Fruit fly (Drosophila melanogaster) whole organism, embryonic: ENCODE measurements around the gene CG7903.

Experiments
- CG10321 ChIP-seq: fragments of 200-800 bp; sonication (Bioruptor generic); IDR thresholded peaks from 2 replicates; pipeline ENCODE4 v1.3.6; 2022; ENCODE audit warnings: missing biosample characterization, missing genetic modification characterization
- CG10565 ChIP-seq: fragments of 200-800 bp; sonication (Bioruptor generic); optimal IDR thresholded peaks from 3 replicates; lab custom pipeline; 2016; ENCODE audit warnings: missing biosample characterization, mild to moderate bottlenecking, missing genetic modification characterization
- CG10959 ChIP-seq: fragments of 200-800 bp; sonication (Bioruptor generic); IDR thresholded peaks from 2 replicates; pipeline ENCODE4 v1.3.6; 2022; ENCODE audit warnings: missing biosample characterization, missing genetic modification characterization
- CG10979 ChIP-seq: fragments of 200-800 bp; sonication (Bioruptor generic); optimal IDR thresholded peaks from 2 replicates; lab custom pipeline; 2018; ENCODE audit warnings: missing biosample characterization, mild to moderate bottlenecking, missing genetic modification characterization, moderate library complexity
- CG11695 ChIP-seq: fragments of 200-800 bp; sonication (Bioruptor generic); IDR thresholded peaks from 3 replicates; pipeline ENCODE4 v1.3.6; 2022; ENCODE audit warnings: missing biosample characterization, missing genetic modification characterization
- CG12659 ChIP-seq: fragments of 200-800 bp; sonication (Bioruptor generic); optimal IDR thresholded peaks from 3 replicates; lab custom pipeline; 2017; ENCODE audit warnings: mild to moderate bottlenecking, missing biosample characterization, missing genetic modification reagents, missing genetic modification characterization
- CG13287 ChIP-seq: fragments of 200-800 bp; sonication (Bioruptor generic); IDR thresholded peaks from 2 replicates; pipeline ENCODE4 v1.3.6; 2022; ENCODE audit warnings: missing biosample characterization, missing genetic modification characterization; ENCODE audit not compliant: partially characterized antibody
- CG14014 ChIP-seq: fragments of 200-800 bp; sonication (Bioruptor generic); IDR thresholded peaks from 2 replicates; pipeline ENCODE4 v1.3.6; 2022; ENCODE audit warnings: missing biosample characterization, missing genetic modification characterization
- CG15073 ChIP-seq: fragments of 200-800 bp; sonication (Bioruptor generic); optimal IDR thresholded peaks from 2 replicates; lab custom pipeline; 2016; ENCODE audit warnings: missing biosample characterization, missing genetic modification characterization
- CG15479 ChIP-seq: fragments of 200-800 bp; sonication (Bioruptor generic); optimal IDR thresholded peaks from 3 replicates; lab custom pipeline; 2019; ENCODE audit warnings: missing biosample characterization, mild to moderate bottlenecking, missing genetic modification characterization, moderate library complexity
- CG16779 ChIP-seq: fragments of 200-800 bp; sonication (Bioruptor generic); IDR thresholded peaks from 2 replicates; pipeline ENCODE4 v1.3.6; 2022; ENCODE audit warnings: missing biosample characterization, missing genetic modification characterization
- CG17359 ChIP-seq: fragments of 200-800 bp; sonication (Bioruptor generic); optimal IDR thresholded peaks from 3 replicates; lab custom pipeline; 2018; ENCODE audit warnings: missing biosample characterization, mild to moderate bottlenecking, missing genetic modification characterization, moderate library complexity
- CG18619 ChIP-seq: fragments of 200-800 bp; sonication (Bioruptor generic); optimal IDR thresholded peaks from 3 replicates; lab custom pipeline; 2017; ENCODE audit warnings: missing biosample characterization, mild to moderate bottlenecking, missing genetic modification characterization
- CG2889 ChIP-seq: fragments of 200-800 bp; sonication (Bioruptor generic); IDR thresholded peaks from 3 replicates; pipeline ENCODE4 v1.3.6; 2022; ENCODE audit warnings: missing biosample characterization, missing genetic modification characterization
- CG30431 ChIP-seq: fragments of 200-800 bp; sonication (Bioruptor generic); optimal IDR thresholded peaks from 2 replicates; lab custom pipeline; 2017; ENCODE audit warnings: missing biosample characterization, missing genetic modification characterization
- CG31365 ChIP-seq: fragments of 200-800 bp; sonication (Bioruptor generic); optimal IDR thresholded peaks from 2 replicates; lab custom pipeline; 2018; ENCODE audit warnings: missing biosample characterization, mild to moderate bottlenecking, missing genetic modification characterization
- CG7372 ChIP-seq: fragments of 200-800 bp; sonication (Bioruptor generic); IDR thresholded peaks from 2 replicates; pipeline ENCODE4 v1.3.6; 2022; ENCODE audit warnings: missing biosample characterization, missing genetic modification characterization
- CG7745 ChIP-seq: fragments of 200-800 bp; sonication (Bioruptor generic); optimal IDR thresholded peaks from 2 replicates; lab custom pipeline; 2018; ENCODE audit warnings: missing biosample characterization, mild to moderate bottlenecking, missing genetic modification characterization, moderate library complexity
- CG8290 ChIP-seq, 3 experiments: fragments of 200-800 bp; sonication (Bioruptor generic); optimal IDR thresholded peaks; 2 replicates each; lab custom pipeline; 2016 to 2019; ENCODE audit warnings: missing biosample characterization in 3 of 3, missing genetic modification characterization in 3 of 3, mild to moderate bottlenecking in 2 of 3, moderate library complexity in 1 of 3
- CTCF ChIP-seq: fragments of 200-800 bp; sonication (Bioruptor generic); optimal IDR thresholded peaks from 2 replicates; lab custom pipeline; 2017; ENCODE audit warnings: missing biosample characterization, mild to moderate bottlenecking, missing genetic modification characterization, moderate library complexity
- Dad ChIP-seq: fragments of 200-800 bp; sonication (Bioruptor generic); optimal IDR thresholded peaks from 3 replicates; lab custom pipeline; 2016; ENCODE audit warnings: missing biosample characterization, missing genetic modification characterization
- Dek ChIP-seq: fragments of 200-800 bp; sonication (Bioruptor generic); optimal IDR thresholded peaks from 3 replicates; lab custom pipeline; 2019; ENCODE audit warnings: missing biosample characterization, mild to moderate bottlenecking, missing genetic modification characterization, moderate library complexity
- HLH3B ChIP-seq: fragments of 200-800 bp; sonication (Bioruptor generic); IDR thresholded peaks from 2 replicates; pipeline ENCODE4 v1.3.6; 2022; ENCODE audit warnings: missing biosample characterization, missing genetic modification characterization
- HLH54F ChIP-seq: fragments of 200-800 bp; sonication (Bioruptor generic); optimal IDR thresholded peaks from 3 replicates; lab custom pipeline; 2016; ENCODE audit warnings: missing biosample characterization, missing genetic modification characterization
- Hmx ChIP-seq: fragments of 200-800 bp; sonication (Bioruptor generic); optimal IDR thresholded peaks from 2 replicates; lab custom pipeline; 2016; ENCODE audit warnings: missing biosample characterization, missing genetic modification characterization
- Hr51 ChIP-seq, 2 experiments: fragments of 200-800 bp; sonication (Bioruptor generic); optimal IDR thresholded peaks; 2 replicates in 1 of 2; 3 replicates in 1 of 2; lab custom pipeline; 2016 to 2018; ENCODE audit warnings: missing biosample characterization in 2 of 2, missing genetic modification characterization in 2 of 2, mild to moderate bottlenecking in 1 of 2, moderate library complexity in 1 of 2
- Mes4 ChIP-seq: fragments of 200-800 bp; sonication (Bioruptor generic); optimal IDR thresholded peaks from 2 replicates; lab custom pipeline; 2016; ENCODE audit warnings: missing biosample characterization, missing genetic modification characterization
- Oli ChIP-seq: fragments of 200-800 bp; sonication (Bioruptor generic); optimal IDR thresholded peaks from 2 replicates; lab custom pipeline; 2018; ENCODE audit warnings: missing biosample characterization, mild to moderate bottlenecking, missing genetic modification characterization, moderate library complexity
- Sin3A ChIP-seq: fragments of >200 bp; optimal IDR thresholded peaks from 2 replicates; lab custom pipeline; 2018
- Sry-δ ChIP-seq: fragments of 200-800 bp; sonication (Bioruptor generic); optimal IDR thresholded peaks from 2 replicates; lab custom pipeline; 2016; ENCODE audit warnings: missing biosample characterization, missing genetic modification characterization
- ato ChIP-seq: fragments of 200-800 bp; sonication (Bioruptor generic); IDR thresholded peaks from 2 replicates; pipeline ENCODE4 v1.3.6; 2022; ENCODE audit warnings: missing biosample characterization, missing genetic modification characterization; ENCODE audit not compliant: partially characterized antibody
- cas ChIP-seq: fragments of 200-800 bp; sonication (Bioruptor generic); IDR thresholded peaks from 2 replicates; pipeline ENCODE4 v1.3.6; 2022; ENCODE audit warnings: missing biosample characterization, missing genetic modification characterization
- dan ChIP-seq: fragments of 200-800 bp; sonication (Bioruptor generic); IDR thresholded peaks from 2 replicates; pipeline ENCODE4 v1.3.6; 2022; ENCODE audit warnings: missing biosample characterization, missing genetic modification characterization
- ems ChIP-seq: fragments of 200-800 bp; sonication (Bioruptor generic); optimal IDR thresholded peaks from 3 replicates; lab custom pipeline; 2016; ENCODE audit warnings: missing biosample characterization, missing genetic modification characterization
- eve ChIP-seq, 2 experiments: fragments of >200 bp; optimal IDR thresholded peaks; 2 replicates each; lab custom pipeline; 2017; ENCODE audit warnings: missing biosample characterization in 2 of 2, missing genetic modification characterization in 2 of 2
- fru ChIP-seq: fragments of >200 bp; optimal IDR thresholded peaks from 2 replicates; lab custom pipeline; 2017
- fu2 ChIP-seq: fragments of 200-800 bp; sonication (Bioruptor generic); optimal IDR thresholded peaks from 2 replicates; lab custom pipeline; 2016; ENCODE audit warnings: missing biosample characterization, missing genetic modification characterization
- gsb-n ChIP-seq: fragments of 200-800 bp; sonication (Bioruptor generic); optimal IDR thresholded peaks from 3 replicates; lab custom pipeline; 2018; ENCODE audit warnings: missing biosample characterization, mild to moderate bottlenecking, missing genetic modification characterization
- gt ChIP-seq: fragments of 200-800 bp; sonication (Bioruptor generic); IDR thresholded peaks from 2 replicates; pipeline ENCODE4 v1.3.6; 2022; ENCODE audit warnings: missing biosample characterization, missing genetic modification characterization
- h ChIP-seq: fragments of >200 bp; optimal IDR thresholded peaks from 2 replicates; lab custom pipeline; 2017
- kay ChIP-seq: fragments of 200-800 bp; sonication (Bioruptor generic); optimal IDR thresholded peaks from 2 replicates; lab custom pipeline; 2016; ENCODE audit warnings: missing biosample characterization, missing genetic modification characterization
- ken ChIP-seq: fragments of 200-800 bp; sonication (Bioruptor generic); IDR thresholded peaks from 3 replicates; pipeline ENCODE4 v1.3.6; 2022; ENCODE audit warnings: missing biosample characterization, missing genetic modification characterization
- nom ChIP-seq: fragments of 200-800 bp; sonication (Bioruptor generic); optimal IDR thresholded peaks from 2 replicates; lab custom pipeline; 2017; ENCODE audit warnings: missing biosample characterization, missing genetic modification characterization, mild to moderate bottlenecking, moderate library complexity, missing genetic modification reagents
- ranshi ChIP-seq: fragments of 200-800 bp; sonication (Bioruptor generic); IDR thresholded peaks from 2 replicates; pipeline ENCODE4 v1.3.6; 2022; ENCODE audit warnings: missing biosample characterization, missing genetic modification characterization
- scrt ChIP-seq: fragments of 200-800 bp; sonication (Bioruptor generic); optimal IDR thresholded peaks from 2 replicates; lab custom pipeline; 2018; ENCODE audit warnings: missing biosample characterization, mild to moderate bottlenecking, missing genetic modification characterization, moderate library complexity
- sens ChIP-seq: fragments of 200-800 bp; sonication (Bioruptor generic); peaks from one replicate; lab custom pipeline; 2016; ENCODE audit warnings: missing biosample characterization, missing genetic modification characterization
- sens-2 ChIP-seq: fragments of 200-800 bp; sonication (Bioruptor generic); IDR thresholded peaks from 2 replicates; pipeline ENCODE4 v1.3.6; 2022; ENCODE audit warnings: missing biosample characterization, missing genetic modification characterization
- sim ChIP-seq: fragments of 200-800 bp; sonication (Bioruptor generic); IDR thresholded peaks from 2 replicates; pipeline ENCODE4 v1.3.6; 2022; ENCODE audit warnings: missing biosample characterization, missing genetic modification characterization
- slp2 ChIP-seq: fragments of 200-800 bp; sonication (Bioruptor generic); optimal IDR thresholded peaks from 2 replicates; lab custom pipeline; 2016; ENCODE audit warnings: missing biosample characterization, missing genetic modification characterization
- sqz ChIP-seq: fragments of 200-800 bp; sonication (Bioruptor generic); optimal IDR thresholded peaks from 3 replicates; lab custom pipeline; 2018; ENCODE audit warnings: missing biosample characterization, mild to moderate bottlenecking, missing genetic modification characterization
- ssp ChIP-seq: fragments of 200-800 bp; sonication (Bioruptor generic); IDR thresholded peaks from 2 replicates; pipeline ENCODE4 v1.3.6; 2022; ENCODE audit warnings: missing biosample characterization, missing genetic modification characterization
- trh ChIP-seq: fragments of 200-800 bp; sonication (Bioruptor generic); optimal IDR thresholded peaks from 2 replicates; lab custom pipeline; 2016; ENCODE audit warnings: missing biosample characterization, missing genetic modification characterization

Gene CG7903

dm6 chr3R:29983073-29983544, 11.9 kb downstream of the CG7903 start, which contains the start of gene CG7896 (continued):
- TF ChIP-seq CG2889 (GFP tag; lab: Robert Waterston, UW) (peak; percentile 33; the same call in 1 of the 3 replicates), scrt (GFP tag; lab: Kevin White, UChicago) (peak; percentile 61), HLH54F (peak; percentile 1), CG31365 (no peak), eve (GFP tag; optimal IDR thresholded peaks at IDR 0.05; lab: Kevin White, UChicago) (no peak), h (no peak), sens (peak; percentile 72), Sry-δ (GFP tag; lab: Kevin White, UChicago) (no peak), CG10565 (GFP tag; lab: Kevin White, UChicago) (no peak), ranshi (GFP tag; lab: Robert Waterston, UW) (peak; percentile 67; the same call in 1 of the 2 replicates), CG7745 (tag; lab: Kevin White, UChicago) (no peak), Oli (tag; lab: Kevin White, UChicago) (peak; percentile 71), slp2 (GFP tag; lab: Kevin White, UChicago) (peak; percentile 35), CG17359 (tag; lab: Kevin White, UChicago) (peak; percentile 48), CG30431 (GFP tag; lab: Kevin White, UChicago) (peak; percentile 20), Sin3A (no peak), sim (GFP tag; lab: Robert Waterston, UW) (no peak), CG15479 (GFP tag; lab: Kevin White, UChicago) (no peak), Hmx (GFP tag; lab: Kevin White, UChicago) (no peak), ato (no peak), sens-2 (GFP tag; lab: Robert Waterston, UW) (no peak), CG15073 (GFP tag; lab: Kevin White, UChicago) (no peak), CG18619 (GFP tag; lab: Kevin White, UChicago) (peak; percentile 59), nom (peak; percentile 64), Dek (tag; lab: Kevin White, UChicago) (peak; percentile 24), CG14014 (peak; percentile 69), Hr51 (GFP tag; optimal IDR thresholded peaks at IDR 0.05; lab: Kevin White, UChicago) (peak in 1 of 2 experiments; percentile 73), CG11695 (GFP tag; lab: Robert Waterston, UW) (peak; percentile 83), kay (GFP tag; lab: Kevin White, UChicago) (no peak), CG8290 (GFP tag; optimal IDR thresholded peaks at IDR 0.05; lab: Kevin White, UChicago) (peak; percentile 47), CG8290 (tag; optimal IDR thresholded peaks at IDR 0.05; lab: Kevin White, UChicago) (peak in 1 of 2 experiments; percentile 8), CTCF (GFP tag; lab: Kevin White, UChicago) (no peak), HLH3B (GFP tag; lab: Robert Waterston, UW) (peak; percentile 76), CG10959 (peak; percentile 50), dan (GFP tag; lab: Robert Waterston, UW) (no peak), CG10321 (0 out of 2 replicates have a peak, but pooled peaks have one; percentile 5), Mes4 (no peak), gsb-n (peak; percentile 12), CG10979 (peak; percentile 71), CG12659 (GFP tag; lab: Kevin White, UChicago) (peak; percentile 61), fu2 (GFP tag; lab: Kevin White, UChicago) (no peak), ems (GFP tag; lab: Kevin White, UChicago) (peak; percentile 56), fru (lab: Kevin White, UChicago) (no peak), gt (GFP tag; lab: Robert Waterston, UW) (peak; percentile 34; the same call in 1 of the 2 replicates), trh (GFP tag; lab: Kevin White, UChicago) (no peak), CG16779 (GFP tag; lab: Robert Waterston, UW) (0 out of 2 replicates have a peak, but pooled peaks have one; percentile 23), ssp (GFP tag; lab: Robert Waterston, UW) (peak; percentile 76), ken (peak; percentile 82), sqz (GFP tag; lab: Kevin White, UChicago) (peak; percentile 37), cas (GFP tag; lab: Robert Waterston, UW) (0 out of 2 replicates have a peak, but pooled peaks have one; percentile 14), Dad (GFP tag; lab: Kevin White, UChicago) (no peak), CG7372 (GFP tag; lab: Robert Waterston, UW) (peak; percentile 75), CG13287 (peak; percentile 10; the same call in 1 of the 2 replicates)
